Worm (Caenorhabditis elegans) whole organism, mixed stage, embryonic: ENCODE data around the gene B0294.1.

Experiments used
- ces-1 ChIP-seq: fragments of 150-350 bp; optimal IDR thresholded peaks from 2 replicates; lab custom pipeline; 2014; ENCODE audit warnings: missing biosample characterization, missing genetic modification reagents, missing genetic modification characterization
- elt-1 ChIP-seq: sonication (generic microtip); optimal IDR thresholded peaks from 2 replicates; lab custom pipeline; 2017; ENCODE audit warnings: missing genetic modification characterization, mild to moderate bottlenecking, missing compliant biosample characterization, antibody characterized with exemption, moderate library complexity, borderline replicate concordance; ENCODE audit not compliant: insufficient read depth
- flh-1 ChIP-seq: fragments of 200-800 bp; sonication (Bioruptor generic); optimal IDR thresholded peaks from 2 replicates; lab custom pipeline; 2018; ENCODE audit warnings: mild to moderate bottlenecking, missing genetic modification characterization, moderate library complexity, missing compliant biosample characterization
- lsy-2 ChIP-seq: fragments of 150-350 bp; optimal IDR thresholded peaks from 2 replicates; lab custom pipeline; 2014; ENCODE audit warnings: missing biosample characterization, missing genetic modification characterization
- mep-1 ChIP-seq: fragments of 150-350 bp; optimal IDR thresholded peaks from 2 replicates; lab custom pipeline; 2017; ENCODE audit warnings: missing biosample characterization, missing genetic modification reagents, missing genetic modification characterization, inconsistent platforms
- nhr-12 ChIP-seq: fragments of 150-350 bp; optimal IDR thresholded peaks from 2 replicates; lab custom pipeline; 2014; ENCODE audit warnings: missing biosample characterization, missing genetic modification characterization
- pha-4 ChIP-seq: fragments of 150-350 bp; optimal IDR thresholded peaks from 2 replicates; lab custom pipeline; 2018; ENCODE audit warnings: missing biosample characterization, missing genetic modification reagents, missing genetic modification characterization
- snpc-4 ChIP-seq: fragments of 150-350 bp; optimal IDR thresholded peaks from 2 replicates; lab custom pipeline; 2014; ENCODE audit warnings: missing biosample characterization, missing genetic modification characterization
- unc-120 ChIP-seq: sonication (generic microtip); optimal IDR thresholded peaks from 2 replicates; lab custom pipeline; 2017; ENCODE audit warnings: missing genetic modification characterization, missing compliant biosample characterization; ENCODE audit not compliant: poor library complexity, severe bottlenecking

DNA sequence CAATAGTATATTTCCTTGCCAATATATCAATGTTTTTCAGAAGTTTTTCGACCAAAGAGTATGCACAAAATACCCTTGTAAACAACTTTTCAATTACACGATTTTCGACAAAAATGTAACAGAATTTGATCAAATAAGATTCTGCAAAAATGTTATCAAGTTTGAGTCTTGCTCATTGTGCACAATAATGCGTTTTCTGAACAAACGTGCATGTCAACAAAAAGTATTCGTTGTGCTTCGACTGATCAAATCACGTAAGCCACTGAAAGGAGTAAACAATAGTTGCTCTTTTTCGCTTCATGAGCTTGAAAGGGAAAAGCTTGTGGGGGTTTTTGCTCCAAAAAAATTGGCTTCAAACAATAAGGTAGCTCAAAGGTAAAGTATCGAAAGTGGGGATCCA is 9.9 kb upstream of the B0294.1 start:
- no peak for TF ChIP-seq snpc-4
- TF ChIP-seq lsy-2 (tag; lab: Kevin White, UChicago) = no peak
- TF ChIP-seq nhr-12 = no peak
- TF ChIP-seq flh-1 (GFP tag; lab: Kevin White, UChicago) = no peak
- no peak for TF ChIP-seq mep-1
- TF ChIP-seq unc-120 (tag; lab: Kevin White, UChicago) = no peak
- TF ChIP-seq ces-1 (GFP tag; lab: Kevin White, UChicago) = no peak
- TF ChIP-seq pha-4 (tag; lab: Kevin White, UChicago) = no peak
- no peak for TF ChIP-seq elt-1 (tag; lab: Kevin White, UChicago)
